Fruit fly (Drosophila melanogaster) whole organism, adult: ENCODE results near the gene lwr.

ENCODE experiments used
- CG11617 ChIP-seq: fragments of 200-800 bp; sonication (Bioruptor generic); optimal IDR thresholded peaks from 2 replicates; lab custom pipeline; 2017; ENCODE audit warnings: mild to moderate bottlenecking, missing biosample characterization, missing genetic modification reagents, missing genetic modification characterization
- CG7045 ChIP-seq: fragments of 200-800 bp; sonication (Bioruptor generic); optimal IDR thresholded peaks from 2 replicates; lab custom pipeline; 2017; ENCODE audit warnings: missing biosample characterization, mild to moderate bottlenecking, missing genetic modification characterization
- bab1 ChIP-seq: fragments of 200-800 bp; sonication (Bioruptor generic); optimal IDR thresholded peaks from 3 replicates; lab custom pipeline; 2019; ENCODE audit warnings: missing biosample characterization, mild to moderate bottlenecking, missing genetic modification characterization, moderate library complexity
- cic ChIP-seq: fragments of 200-800 bp; sonication (Bioruptor generic); optimal IDR thresholded peaks from 2 replicates; lab custom pipeline; 2017; ENCODE audit warnings: missing biosample characterization, mild to moderate bottlenecking, missing genetic modification characterization, moderate library complexity

DNA sequence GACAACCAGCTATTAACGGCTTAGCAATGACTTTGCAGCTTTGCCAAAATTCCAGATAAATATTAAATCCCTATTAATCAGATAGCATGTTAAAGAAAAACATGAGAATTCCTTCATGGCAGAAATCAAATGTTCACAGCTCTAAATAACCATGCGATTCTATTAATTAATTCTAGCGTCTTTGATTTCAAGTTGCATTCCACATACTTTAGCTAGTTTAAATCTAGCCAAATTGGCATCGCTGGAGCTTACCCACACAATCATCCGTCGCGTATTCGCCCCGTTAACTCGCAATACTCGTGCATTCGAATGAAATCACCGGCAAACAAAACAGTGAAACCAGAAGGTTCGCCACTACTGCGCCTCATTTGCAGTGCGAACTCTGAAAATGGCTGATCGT, 16.9 kb upstream of the lwr start, which contains the start of gene Tspo:
- TF ChIP-seq CG11617 (no peak), CG7045 (GFP tag; lab: Kevin White, UChicago) (peak; percentile 2), bab1 (GFP tag; lab: Kevin White, UChicago) (peak; percentile 14), cic (GFP tag; lab: Kevin White, UChicago) (peak; percentile 12)
